Worm (Caenorhabditis elegans) whole organism, midembryonic: ENCODE data around the gene gpr-1.

ENCODE experiments used
- flt-1 ChIP-seq: fragments of 200-800 bp; sonication (Bioruptor generic); IDR thresholded peaks from 2 replicates; pipeline ENCODE4 v1.3.6; 2022; ENCODE audit warnings: missing genetic modification characterization, missing compliant biosample characterization
- med-1 ChIP-seq: sonication (generic microtip); optimal IDR thresholded peaks from 2 replicates; lab custom pipeline; 2017; ENCODE audit warnings: missing genetic modification characterization, mild to moderate bottlenecking, missing compliant biosample characterization, antibody characterized with exemption, missing genetic modification reagents; ENCODE audit not compliant: insufficient read depth

ce11 chrIII:8613573-8613972 lies 15.2 kb upstream of the gpr-1 start:
- no peak for TF ChIP-seq med-1
- TF ChIP-seq flt-1, result no peak
